Fruit fly (Drosophila melanogaster) whole organism, embryonic: ENCODE data around the gene Spps.

Experiments
- Blimp-1 ChIP-seq: fragments of 200-800 bp; sonication (Bioruptor generic); optimal IDR thresholded peaks from 3 replicates; lab custom pipeline; 2018; ENCODE audit warnings: missing biosample characterization, missing genetic modification characterization, mild to moderate bottlenecking, moderate library complexity, missing genetic modification reagents
- CG10366 ChIP-seq: fragments of 200-800 bp; sonication (Bioruptor generic); IDR thresholded peaks from 2 replicates; pipeline ENCODE4 v1.3.6; 2022; ENCODE audit warnings: missing biosample characterization, missing genetic modification characterization
- CG1233 ChIP-seq: fragments of 200-800 bp; sonication (Bioruptor generic); optimal IDR thresholded peaks from 4 replicates; lab custom pipeline; 2018; ENCODE audit warnings: missing biosample characterization, mild to moderate bottlenecking, missing genetic modification characterization
- CG13287 ChIP-seq: fragments of 200-800 bp; sonication (Bioruptor generic); IDR thresholded peaks from 2 replicates; pipeline ENCODE4 v1.3.6; 2022; ENCODE audit warnings: missing biosample characterization, missing genetic modification characterization; ENCODE audit not compliant: partially characterized antibody
- CG15269 ChIP-seq: fragments of 200-800 bp; sonication (Bioruptor generic); optimal IDR thresholded peaks from 2 replicates; lab custom pipeline; 2018; ENCODE audit warnings: missing biosample characterization, mild to moderate bottlenecking, missing genetic modification characterization, moderate library complexity
- CG15601 ChIP-seq: fragments of 200-800 bp; sonication (Bioruptor generic); optimal IDR thresholded peaks from 3 replicates; lab custom pipeline; 2019; ENCODE audit warnings: missing biosample characterization, mild to moderate bottlenecking, missing genetic modification characterization, moderate library complexity
- CG16863 ChIP-seq: fragments of 200-800 bp; sonication (Bioruptor generic); optimal IDR thresholded peaks from 3 replicates; lab custom pipeline; 2016; ENCODE audit warnings: missing biosample characterization, missing genetic modification characterization
- CG18599 ChIP-seq: fragments of 200-800 bp; sonication (Bioruptor generic); optimal IDR thresholded peaks from 3 replicates; lab custom pipeline; 2017; ENCODE audit warnings: missing biosample characterization, missing genetic modification characterization, mild to moderate bottlenecking, moderate library complexity, missing genetic modification reagents
- CG2712 ChIP-seq: fragments of 200-800 bp; optimal IDR thresholded peaks from 3 replicates; lab custom pipeline; 2019; ENCODE audit warnings: missing biosample characterization, mild to moderate bottlenecking, missing genetic modification characterization, moderate library complexity
- CG30020 ChIP-seq: fragments of 200-800 bp; optimal IDR thresholded peaks from 2 replicates; lab custom pipeline; 2019; ENCODE audit warnings: missing biosample characterization, mild to moderate bottlenecking, missing genetic modification characterization, moderate library complexity
- CG31224 ChIP-seq: fragments of 200-800 bp; sonication (Bioruptor generic); IDR thresholded peaks from 2 replicates; pipeline ENCODE4 v1.3.6; 2022; ENCODE audit warnings: missing biosample characterization, missing genetic modification characterization
- CG31441 ChIP-seq: fragments of 200-800 bp; sonication (Bioruptor generic); IDR thresholded peaks from 2 replicates; pipeline ENCODE4 v1.3.6; 2022; ENCODE audit warnings: missing biosample characterization, missing genetic modification characterization
- CG4360 ChIP-seq: fragments of 200-800 bp; sonication (Bioruptor generic); IDR thresholded peaks from 2 replicates; pipeline ENCODE4 v1.3.6; 2022; ENCODE audit warnings: missing biosample characterization, missing genetic modification characterization
- CG4424 ChIP-seq: fragments of 200-800 bp; sonication (Bioruptor generic); optimal IDR thresholded peaks from 3 replicates; lab custom pipeline; 2016; ENCODE audit warnings: missing biosample characterization, missing genetic modification characterization
- CG6683 ChIP-seq: fragments of 200-800 bp; sonication (Bioruptor generic); optimal IDR thresholded peaks from 2 replicates; lab custom pipeline; 2017; ENCODE audit warnings: missing biosample characterization, mild to moderate bottlenecking, missing genetic modification characterization, missing genetic modification reagents
- CG6765 ChIP-seq: fragments of 200-800 bp; sonication (Bioruptor generic); optimal IDR thresholded peaks from 3 replicates; lab custom pipeline; 2017; ENCODE audit warnings: missing biosample characterization, mild to moderate bottlenecking, missing genetic modification characterization
- CG8478 ChIP-seq: fragments of >200 bp; optimal IDR thresholded peaks from 2 replicates; lab custom pipeline; 2018
- CG9797 ChIP-seq: fragments of 200-800 bp; sonication (Bioruptor generic); optimal IDR thresholded peaks from 3 replicates; lab custom pipeline; 2018; ENCODE audit warnings: missing biosample characterization, mild to moderate bottlenecking, missing genetic modification characterization
- Eip74EF ChIP-seq, 2 experiments: fragments of 200-800 bp in 1 of 2; fragments of >200 bp in 1 of 2; sonication (Bioruptor generic) in 1 of 2; optimal IDR thresholded peaks; 2 replicates each; lab custom pipeline; 2017 to 2019; ENCODE audit warnings: missing biosample characterization in 2 of 2, missing genetic modification characterization in 2 of 2, mild to moderate bottlenecking in 1 of 2, moderate library complexity in 1 of 2
- Elba2 ChIP-seq: fragments of 200-800 bp; sonication (Bioruptor generic); optimal IDR thresholded peaks from 3 replicates; lab custom pipeline; 2016; ENCODE audit warnings: missing biosample characterization, missing genetic modification characterization
- Ets65A ChIP-seq: fragments of 200-800 bp; sonication (Bioruptor generic); peaks from one replicate; lab custom pipeline; 2016; ENCODE audit warnings: missing biosample characterization, missing genetic modification characterization
- Fer1 ChIP-seq: fragments of 200-800 bp; sonication (Bioruptor generic); optimal IDR thresholded peaks from 2 replicates; lab custom pipeline; 2017; ENCODE audit warnings: missing biosample characterization, mild to moderate bottlenecking, missing genetic modification characterization
- Hsf ChIP-seq: fragments of 200-800 bp; sonication (Bioruptor generic); optimal IDR thresholded peaks from 3 replicates; lab custom pipeline; 2016; ENCODE audit warnings: missing biosample characterization, missing genetic modification characterization
- PHDP ChIP-seq: fragments of 200-800 bp; sonication (Bioruptor generic); optimal IDR thresholded peaks from 3 replicates; lab custom pipeline; 2018; ENCODE audit warnings: missing biosample characterization, mild to moderate bottlenecking, missing genetic modification characterization, moderate library complexity
- Ptx1 ChIP-seq: fragments of 200-800 bp; sonication (Bioruptor generic); IDR thresholded peaks from 2 replicates; pipeline ENCODE4 v1.3.6; 2022; ENCODE audit warnings: missing biosample characterization, missing genetic modification characterization
- Ssrp ChIP-seq: fragments of 200-800 bp; sonication (Bioruptor generic); optimal IDR thresholded peaks from 2 replicates; lab custom pipeline; 2018; ENCODE audit warnings: missing biosample characterization, mild to moderate bottlenecking, missing genetic modification characterization, moderate library complexity
- Usf ChIP-seq: fragments of 200-800 bp; sonication (Bioruptor generic); optimal IDR thresholded peaks from 2 replicates; lab custom pipeline; 2017; ENCODE audit warnings: missing genotype, missing biosample characterization, missing genetic modification characterization
- bbx ChIP-seq: fragments of 200-800 bp; sonication (Bioruptor generic); IDR thresholded peaks from 2 replicates; pipeline ENCODE4 v1.3.6; 2022; ENCODE audit warnings: missing biosample characterization, missing genetic modification characterization; ENCODE audit not compliant: partially characterized antibody
- bcd ChIP-seq: fragments of 200-800 bp; sonication (Bioruptor generic); optimal IDR thresholded peaks from 2 replicates; lab custom pipeline; 2017; ENCODE audit warnings: missing biosample characterization, mild to moderate bottlenecking, missing genetic modification characterization
- bsh ChIP-seq, 2 experiments: fragments of 200-800 bp; sonication (Bioruptor generic); optimal IDR thresholded peaks; 2 replicates each; lab custom pipeline; 2017 to 2018; ENCODE audit warnings: mild to moderate bottlenecking in 2 of 2, missing biosample characterization in 2 of 2, missing genetic modification characterization in 2 of 2, moderate library complexity in 1 of 2
- btn ChIP-seq: fragments of 200-800 bp; sonication (Bioruptor generic); optimal IDR thresholded peaks from 2 replicates; lab custom pipeline; 2016; ENCODE audit warnings: missing biosample characterization, missing genetic modification characterization
- cad ChIP-seq: fragments of >200 bp; optimal IDR thresholded peaks from 2 replicates; lab custom pipeline; 2017; ENCODE audit warnings: missing biosample characterization, missing genetic modification characterization
- chinmo ChIP-seq: fragments of 200-800 bp; sonication (Bioruptor generic); IDR thresholded peaks from 4 replicates; pipeline ENCODE4 v1.3.6; 2022; ENCODE audit warnings: missing biosample characterization, missing genetic modification characterization; ENCODE audit not compliant: partially characterized antibody
- corto ChIP-seq: fragments of 200-800 bp; sonication (Bioruptor generic); optimal IDR thresholded peaks from 2 replicates; lab custom pipeline; 2016; ENCODE audit warnings: missing biosample characterization, mild to moderate bottlenecking, missing genetic modification characterization, moderate library complexity
- gce ChIP-seq: fragments of 200-800 bp; sonication (Bioruptor generic); IDR thresholded peaks from 3 replicates; pipeline ENCODE4 v1.3.6; 2022; ENCODE audit warnings: missing biosample characterization, missing genetic modification characterization
- grau ChIP-seq: fragments of 200-800 bp; optimal IDR thresholded peaks from 3 replicates; lab custom pipeline; 2019; ENCODE audit warnings: missing biosample characterization, mild to moderate bottlenecking, missing genetic modification characterization, moderate library complexity
- kni ChIP-seq: fragments of 200-800 bp; sonication (Bioruptor generic); optimal IDR thresholded peaks from 3 replicates; lab custom pipeline; 2017; ENCODE audit warnings: mild to moderate bottlenecking, missing biosample characterization, missing genetic modification reagents, missing genetic modification characterization
- lab ChIP-seq: fragments of 200-800 bp; sonication (Bioruptor generic); optimal IDR thresholded peaks from 3 replicates; lab custom pipeline; 2017; ENCODE audit warnings: missing biosample characterization, missing genetic modification characterization, mild to moderate bottlenecking, moderate library complexity, missing genetic modification reagents
- lbe ChIP-seq: fragments of 200-800 bp; sonication (Bioruptor generic); optimal IDR thresholded peaks from 2 replicates; lab custom pipeline; 2016; ENCODE audit warnings: missing biosample characterization, mild to moderate bottlenecking, missing genetic modification characterization
- lilli ChIP-seq: fragments of 200-800 bp; sonication (Bioruptor generic); optimal IDR thresholded peaks from 3 replicates; lab custom pipeline; 2016; ENCODE audit warnings: missing biosample characterization, missing genetic modification characterization
- lmd ChIP-seq: fragments of 200-800 bp; sonication (Bioruptor generic); IDR thresholded peaks from 2 replicates; pipeline ENCODE4 v1.3.6; 2022; ENCODE audit warnings: missing biosample characterization, missing genetic modification characterization
- nmo ChIP-seq: fragments of 200-800 bp; sonication (Bioruptor generic); optimal IDR thresholded peaks from 2 replicates; lab custom pipeline; 2018; ENCODE audit warnings: missing biosample characterization, mild to moderate bottlenecking, missing genetic modification characterization, moderate library complexity
- nom ChIP-seq: fragments of 200-800 bp; sonication (Bioruptor generic); optimal IDR thresholded peaks from 2 replicates; lab custom pipeline; 2017; ENCODE audit warnings: missing biosample characterization, missing genetic modification characterization, mild to moderate bottlenecking, moderate library complexity, missing genetic modification reagents
- salm ChIP-seq: fragments of 200-800 bp; sonication (Bioruptor generic); optimal IDR thresholded peaks from 2 replicates; lab custom pipeline; 2018; ENCODE audit warnings: missing biosample characterization, mild to moderate bottlenecking, missing genetic modification characterization
- shn ChIP-seq: fragments of 200-800 bp; sonication (Bioruptor generic); optimal IDR thresholded peaks from 3 replicates; lab custom pipeline; 2016; ENCODE audit warnings: missing biosample characterization, missing genetic modification characterization
- unpg ChIP-seq: fragments of 200-800 bp; sonication (Bioruptor generic); optimal IDR thresholded peaks from 3 replicates; lab custom pipeline; 2018; ENCODE audit warnings: missing biosample characterization, mild to moderate bottlenecking, missing genetic modification characterization, moderate library complexity
- vvl ChIP-seq: fragments of 200-800 bp; sonication (Bioruptor generic); IDR thresholded peaks from 2 replicates; pipeline ENCODE4 v1.3.6; 2022; ENCODE audit warnings: missing biosample characterization, missing genetic modification characterization

The Spps gene

DNA sequence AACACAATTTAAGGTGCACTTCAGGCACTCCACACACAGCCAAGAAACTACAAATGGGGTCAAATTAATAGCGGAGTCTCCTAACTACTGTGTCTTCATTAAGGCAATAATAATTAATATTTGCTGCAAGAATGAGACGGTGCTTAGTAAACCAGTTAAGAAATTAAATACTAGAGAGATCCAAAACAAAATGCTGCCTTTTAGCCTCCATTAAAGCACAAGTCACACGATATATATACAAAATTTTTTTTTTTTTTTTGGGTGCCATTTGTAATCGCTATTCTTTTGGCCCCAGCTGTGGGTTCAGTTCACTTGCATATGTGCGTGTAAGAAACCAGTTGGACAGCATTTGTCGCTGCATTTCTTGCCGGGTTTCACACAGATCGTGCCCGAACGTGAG lies 23.3 kb downstream of the Spps start (continued):
- TF ChIP-seq CG1233 (no peak), lmd (no peak), shn (GFP tag; lab: Kevin White, UChicago) (no peak), CG31224 (GFP tag; lab: Robert Waterston, UW) (no peak), CG31441 (peak; percentile 55), lbe (GFP tag; lab: Kevin White, UChicago) (peak; percentile 69), CG4424 (GFP tag; lab: Kevin White, UChicago) (no peak), cad (no peak), unpg (GFP tag; lab: Kevin White, UChicago) (peak; percentile 36), lab (GFP tag; lab: Kevin White, UChicago) (no peak), bsh (GFP tag; optimal IDR thresholded peaks at IDR 0.05; lab: Kevin White, UChicago) (peak; percentile 19 to 67), nom (GFP tag; lab: Kevin White, UChicago) (peak; percentile 55), Elba2 (GFP tag; lab: Kevin White, UChicago) (no peak), CG2712 (peak; percentile 47), gce (no peak), CG13287 (no peak), Fer1 (GFP tag; lab: Kevin White, UChicago) (no peak), PHDP (tag; lab: Kevin White, UChicago) (no peak), CG15601 (peak; percentile 12), Eip74EF (GFP tag; optimal IDR thresholded peaks at IDR 0.05; lab: Kevin White, UChicago) (peak in 1 of 2 experiments; percentile 43), Hsf (GFP tag; lab: Kevin White, UChicago) (peak; percentile 11), btn (GFP tag; lab: Kevin White, UChicago) (no peak), CG10366 (no peak), Ptx1 (GFP tag; lab: Robert Waterston, UW) (0 out of 2 replicates have a peak, but pooled peaks have one; percentile 28), kni (GFP tag; lab: Kevin White, UChicago) (peak; percentile 53), bbx (GFP tag; lab: Robert Waterston, UW) (no peak), bcd (GFP tag; lab: Kevin White, UChicago) (no peak), chinmo (GFP tag; lab: Robert Waterston, UW) (0 out of 4 replicates have a peak, but pooled peaks have one; percentile 27), grau (no peak), CG6683 (no peak), CG15269 (peak; percentile 44), vvl (GFP tag; lab: Robert Waterston, UW) (peak; percentile 38; the same call in 1 of the 2 replicates), Usf (no peak), CG18599 (peak; percentile 2), CG8478 (lab: Kevin White, UChicago) (no peak), corto (GFP tag; lab: Kevin White, UChicago) (peak; percentile 24), CG6765 (GFP tag; lab: Kevin White, UChicago) (no peak), CG16863 (GFP tag; lab: Kevin White, UChicago) (no peak), nmo (GFP tag; lab: Kevin White, UChicago) (peak; percentile 35), Ssrp (tag; lab: Kevin White, UChicago) (peak; percentile 6)
- TF ChIP-seq, all 482 proteins: peak for 60

DNA sequence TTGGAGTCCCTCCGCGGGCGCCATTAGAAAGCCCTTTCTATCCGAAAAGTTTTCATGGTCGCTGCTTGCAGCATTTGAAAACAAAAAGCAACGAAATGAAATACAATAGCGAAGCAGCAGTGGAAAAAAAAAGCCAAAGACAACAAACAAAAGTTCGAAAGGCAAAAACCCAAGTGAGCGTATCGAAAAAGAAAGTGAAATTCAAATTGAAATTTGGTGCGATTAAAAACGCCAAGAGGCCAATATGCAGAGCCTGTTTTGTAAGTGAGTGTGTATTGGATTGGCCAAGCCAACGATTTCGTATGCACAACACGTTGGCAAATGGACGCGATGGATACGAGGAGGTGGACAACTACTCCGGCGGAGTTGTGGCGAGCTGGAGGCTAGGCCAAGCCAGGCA lies 24.0 kb downstream of the Spps start:
- TF ChIP-seq Blimp-1 (GFP tag; lab: Kevin White, UChicago) = peak; percentile 89
- TF ChIP-seq CG30020 (tag; lab: Kevin White, UChicago) = no peak
- no peak for TF ChIP-seq salm (tag; lab: Kevin White, UChicago)
- no peak for TF ChIP-seq lilli (GFP tag; lab: Kevin White, UChicago)
- TF ChIP-seq Ets65A (GFP tag; lab: Kevin White, UChicago) = peak; percentile 11
- peak; percentile 20; the same call in 1 of the 2 replicates for TF ChIP-seq vvl (GFP tag; lab: Robert Waterston, UW)
- TF ChIP-seq CG4360 (GFP tag; lab: Robert Waterston, UW) = no peak
- no peak for TF ChIP-seq CG9797
